Worm (Caenorhabditis elegans) whole organism, early embryonic: Measurements from ENCODE around the gene F13A2.10.

Source experiments
- B0310.2 ChIP-seq: sonication (generic microtip); optimal IDR thresholded peaks from 2 replicates; lab custom pipeline; 2016; ENCODE audit warnings: mild to moderate bottlenecking, missing genetic modification characterization, missing compliant biosample characterization
- F13C5.2 ChIP-seq: sonication (generic microtip); optimal IDR thresholded peaks from 2 replicates; lab custom pipeline; 2017; ENCODE audit warnings: mild to moderate bottlenecking, missing genetic modification characterization, inconsistent platforms, missing compliant biosample characterization
- ama-1 ChIP-seq: fragments of 150-350 bp; optimal IDR thresholded peaks from 2 replicates; lab custom pipeline; 2014
- ceh-13 ChIP-seq: fragments of 200-800 bp; sonication (Bioruptor generic); optimal IDR thresholded peaks from 2 replicates; lab custom pipeline; 2018; ENCODE audit warnings: mild to moderate bottlenecking, missing genetic modification characterization, missing compliant biosample characterization
- ets-7 ChIP-seq: sonication (generic microtip); optimal IDR thresholded peaks from 2 replicates; lab custom pipeline; 2016; ENCODE audit warnings: missing genotype, missing genetic modification characterization, missing compliant biosample characterization
- flt-1 ChIP-seq: fragments of 200-800 bp; sonication (Bioruptor generic); IDR thresholded peaks from 2 replicates; pipeline ENCODE4 v1.3.6; 2022; ENCODE audit warnings: missing genetic modification characterization, missing compliant biosample characterization
- pes-1 ChIP-seq: fragments of 200-800 bp; sonication (Bioruptor generic); IDR thresholded peaks from 2 replicates; pipeline ENCODE4 v1.3.6; 2022; ENCODE audit warnings: missing genetic modification reagents, missing genetic modification characterization, missing compliant biosample characterization
- scrt-1 ChIP-seq: fragments of 200-800 bp; sonication (Bioruptor generic); IDR thresholded peaks from 2 replicates; pipeline ENCODE4 v1.3.6; 2022; ENCODE audit warnings: missing genetic modification characterization, missing compliant biosample characterization
- tbx-37 ChIP-seq: fragments of 200-800 bp; sonication (Bioruptor generic); conservative IDR thresholded peaks from 2 replicates; pipeline ENCODE4 v1.3.6; 2022; ENCODE audit warnings: missing genetic modification reagents, missing genetic modification characterization, missing compliant biosample characterization

- no peak for TF ChIP-seq B0310.2 (tag; lab: Kevin White, UChicago)
- TF ChIP-seq ama-1 (lab: Kevin White, UChicago) = no peak
- TF ChIP-seq ceh-13 (GFP tag; lab: Kevin White, UChicago) = no peak
- no peak for TF ChIP-seq flt-1 (GFP tag; lab: Robert Waterston, UW)
- TF ChIP-seq ets-7 = no peak
- TF ChIP-seq pes-1 (GFP tag; lab: Robert Waterston, UW) = no peak
- no peak for TF ChIP-seq F13C5.2 (tag; lab: Kevin White, UChicago)
- TF ChIP-seq tbx-37 (GFP tag; lab: Robert Waterston, UW) = no peak
- no peak for TF ChIP-seq scrt-1 (GFP tag; lab: Robert Waterston, UW)
Observed at ce11 chrV:4341208-4341607, 44.9 kb downstream of the F13A2.10 start, which contains the start of gene glrx-3.
